Worm (Caenorhabditis elegans) whole organism, mixed stage, embryonic: ENCODE data around the gene F25E5.2.
"Not testable (repeated sequence)": the region's sequence is repeated elsewhere in the genome, so short reads cannot be mapped to it uniquely, and the experiment has no call there.

Experiments
- M03D4.4 ChIP-seq: sonication (generic microtip); optimal IDR thresholded peaks from 2 replicates; lab custom pipeline; 2017; ENCODE audit warnings: mild to moderate bottlenecking, missing genetic modification characterization, missing compliant biosample characterization
- blmp-1 ChIP-seq: fragments of 150-350 bp; optimal IDR thresholded peaks from 2 replicates; lab custom pipeline; 2014; ENCODE audit warnings: missing biosample characterization, missing genetic modification characterization
- ceh-43 ChIP-seq: fragments of 200-800 bp; sonication (Bioruptor generic); optimal IDR thresholded peaks from 2 replicates; lab custom pipeline; 2018; ENCODE audit warnings: mild to moderate bottlenecking, missing genetic modification characterization, moderate library complexity, missing compliant biosample characterization
- ceh-83 ChIP-seq: fragments of 200-800 bp; sonication (Bioruptor generic); optimal IDR thresholded peaks from 2 replicates; lab custom pipeline; 2018; ENCODE audit warnings: mild to moderate bottlenecking, missing genetic modification characterization, missing compliant biosample characterization
- ces-1 ChIP-seq: fragments of 150-350 bp; optimal IDR thresholded peaks from 2 replicates; lab custom pipeline; 2014; ENCODE audit warnings: missing biosample characterization, missing genetic modification reagents, missing genetic modification characterization
- cnd-1 ChIP-seq: fragments of 200-800 bp; sonication (Bioruptor generic); optimal IDR thresholded peaks from 2 replicates; lab custom pipeline; 2018; ENCODE audit warnings: mild to moderate bottlenecking, missing genetic modification characterization, missing compliant biosample characterization
- elt-1 ChIP-seq: sonication (generic microtip); optimal IDR thresholded peaks from 2 replicates; lab custom pipeline; 2017; ENCODE audit warnings: missing genetic modification characterization, mild to moderate bottlenecking, missing compliant biosample characterization, antibody characterized with exemption, moderate library complexity, borderline replicate concordance; ENCODE audit not compliant: insufficient read depth
- elt-3 ChIP-seq: fragments of 150-350 bp; optimal IDR thresholded peaks from 2 replicates; lab custom pipeline; 2014; ENCODE audit warnings: missing biosample characterization, missing genetic modification characterization
- flh-1 ChIP-seq: fragments of 200-800 bp; sonication (Bioruptor generic); optimal IDR thresholded peaks from 2 replicates; lab custom pipeline; 2018; ENCODE audit warnings: mild to moderate bottlenecking, missing genetic modification characterization, moderate library complexity, missing compliant biosample characterization
- ham-2 ChIP-seq: fragments of 200-800 bp; sonication (Bioruptor generic); optimal IDR thresholded peaks from 2 replicates; lab custom pipeline; 2018; ENCODE audit warnings: mild to moderate bottlenecking, missing genetic modification characterization, missing compliant biosample characterization
- lin-13 ChIP-seq: fragments of 150-350 bp; optimal IDR thresholded peaks from 2 replicates; lab custom pipeline; 2014; ENCODE audit warnings: missing biosample characterization, missing genetic modification characterization
- lin-32 ChIP-seq: fragments of 200-800 bp; sonication (Bioruptor generic); optimal IDR thresholded peaks from 2 replicates; lab custom pipeline; 2018; ENCODE audit warnings: mild to moderate bottlenecking, missing genetic modification characterization, missing compliant biosample characterization
- lsy-2 ChIP-seq: fragments of 150-350 bp; optimal IDR thresholded peaks from 2 replicates; lab custom pipeline; 2014; ENCODE audit warnings: missing biosample characterization, missing genetic modification characterization
- mab-5 ChIP-seq: fragments of 150-350 bp; optimal IDR thresholded peaks from 2 replicates; lab custom pipeline; 2014; ENCODE audit warnings: missing biosample characterization, missing genetic modification characterization
- mep-1 ChIP-seq: fragments of 150-350 bp; optimal IDR thresholded peaks from 2 replicates; lab custom pipeline; 2017; ENCODE audit warnings: missing biosample characterization, missing genetic modification reagents, missing genetic modification characterization, inconsistent platforms
- mls-2 ChIP-seq: sonication (generic microtip); optimal IDR thresholded peaks from 2 replicates; lab custom pipeline; 2016; ENCODE audit warnings: mild to moderate bottlenecking, missing genetic modification characterization, moderate library complexity, missing compliant biosample characterization
- nhr-12 ChIP-seq: fragments of 150-350 bp; optimal IDR thresholded peaks from 2 replicates; lab custom pipeline; 2014; ENCODE audit warnings: missing biosample characterization, missing genetic modification characterization
- nhr-2 ChIP-seq: fragments of 150-350 bp; optimal IDR thresholded peaks from 2 replicates; lab custom pipeline; 2014; ENCODE audit warnings: missing biosample characterization, missing genetic modification characterization
- nhr-237 ChIP-seq: fragments of 150-350 bp; optimal IDR thresholded peaks from 2 replicates; lab custom pipeline; 2014; ENCODE audit warnings: missing biosample characterization, missing genetic modification characterization
- nhr-28 ChIP-seq: fragments of 150-350 bp; optimal IDR thresholded peaks from 2 replicates; lab custom pipeline; 2014; ENCODE audit warnings: missing biosample characterization, missing genetic modification characterization
- nhr-76 ChIP-seq: sonication (generic microtip); optimal IDR thresholded peaks from 2 replicates; lab custom pipeline; 2017; ENCODE audit warnings: missing biosample characterization, missing genetic modification characterization
- pha-4 ChIP-seq: fragments of 150-350 bp; optimal IDR thresholded peaks from 2 replicates; lab custom pipeline; 2018; ENCODE audit warnings: missing biosample characterization, missing genetic modification reagents, missing genetic modification characterization
- sem-2 ChIP-seq: fragments of 200-800 bp; sonication (Bioruptor generic); optimal IDR thresholded peaks from 2 replicates; lab custom pipeline; 2018; ENCODE audit warnings: mild to moderate bottlenecking, missing genetic modification characterization, missing compliant biosample characterization
- snpc-4 ChIP-seq: fragments of 150-350 bp; optimal IDR thresholded peaks from 2 replicates; lab custom pipeline; 2014; ENCODE audit warnings: missing biosample characterization, missing genetic modification characterization
- sptf-1 ChIP-seq: sonication (generic microtip); optimal IDR thresholded peaks from 2 replicates; lab custom pipeline; 2017; ENCODE audit warnings: mild to moderate bottlenecking, missing genetic modification characterization, moderate library complexity, missing compliant biosample characterization
- tbx-8 ChIP-seq: fragments of 200-800 bp; sonication (Bioruptor generic); optimal IDR thresholded peaks from 2 replicates; lab custom pipeline; 2018; ENCODE audit warnings: mild to moderate bottlenecking, missing genetic modification characterization, moderate library complexity, missing compliant biosample characterization
- unc-120 ChIP-seq: sonication (generic microtip); optimal IDR thresholded peaks from 2 replicates; lab custom pipeline; 2017; ENCODE audit warnings: missing genetic modification characterization, missing compliant biosample characterization; ENCODE audit not compliant: poor library complexity, severe bottlenecking
- unc-62 ChIP-seq: fragments of 150-350 bp; optimal IDR thresholded peaks from 2 replicates; lab custom pipeline; 2014; ENCODE audit warnings: missing biosample characterization, missing genetic modification reagents, missing genetic modification characterization
- zip-8 ChIP-seq: fragments of 150-350 bp; optimal IDR thresholded peaks from 2 replicates; lab custom pipeline; 2014; ENCODE audit warnings: missing biosample characterization, missing genetic modification characterization
- ztf-11 ChIP-seq: fragments of 150-350 bp; optimal IDR thresholded peaks from 2 replicates; lab custom pipeline; 2014; ENCODE audit warnings: missing biosample characterization, missing genetic modification characterization

The F25E5.2 gene

DNA sequence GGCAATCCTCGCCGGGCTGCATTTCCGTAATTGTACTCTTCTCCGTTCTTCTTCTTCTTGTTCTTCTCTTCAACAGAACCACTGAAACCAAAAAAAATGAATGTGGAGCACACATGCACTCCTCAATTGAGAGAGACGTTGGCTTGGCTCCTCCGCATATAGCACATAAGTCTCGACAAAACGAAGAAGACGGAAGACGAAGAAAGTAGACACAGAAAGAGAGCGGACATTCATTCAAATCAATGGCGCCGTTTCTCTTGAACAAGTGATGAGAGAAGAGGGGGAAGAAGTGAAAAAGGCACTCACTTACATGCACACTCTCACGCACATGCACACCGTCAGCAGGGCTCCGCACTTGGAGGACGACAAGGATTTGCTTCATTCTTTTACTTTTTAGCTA is 17.6 kb upstream of the F25E5.2 start, which contains the start of gene F25E5.9:
F25E5.9 (minus strand) TSS at position 382 of the 400 bp plus-strand sequence.
- no peak for TF ChIP-seq M03D4.4 (tag; lab: Kevin White, UChicago)
- TF ChIP-seq cnd-1 (tag; lab: Kevin White, UChicago), result no peak
- no peak for TF ChIP-seq ceh-43
- TF ChIP-seq elt-1, result no peak
- no peak for TF ChIP-seq nhr-76 (tag; lab: Kevin White, UChicago)
- no peak for TF ChIP-seq lin-32
- no peak for TF ChIP-seq mab-5 (tag; lab: Kevin White, UChicago)
- no peak for TF ChIP-seq mls-2 (tag; lab: Kevin White, UChicago)
- no peak for TF ChIP-seq ces-1 (GFP tag; lab: Kevin White, UChicago)
- no peak for TF ChIP-seq ztf-11 (tag; lab: Kevin White, UChicago)
- no peak for TF ChIP-seq sptf-1 (tag; lab: Kevin White, UChicago)
- no peak for TF ChIP-seq flh-1 (GFP tag; lab: Kevin White, UChicago)
- no peak for TF ChIP-seq snpc-4 (tag; lab: Kevin White, UChicago)

ce11 chrV:7437985-7438384 is 17.1 kb upstream of the F25E5.2 start, which contains the start of gene F25E5.16:
Gene F25E5.16 (plus strand): TSS chrV:7438285.
- TF ChIP-seq pha-4 (tag; lab: Kevin White, UChicago) (no peak), unc-120 (tag; lab: Kevin White, UChicago) (no peak), sem-2 (no peak), ztf-11 (tag; lab: Kevin White, UChicago) (no peak), lin-32 (no peak), unc-62 (GFP tag; lab: Kevin White, UChicago) (no peak), mep-1 (tag; lab: Kevin White, UChicago) (no peak), nhr-28 (tag; lab: Kevin White, UChicago) (no peak)

- no peak for TF ChIP-seq nhr-237
- TF ChIP-seq unc-120 (tag; lab: Kevin White, UChicago), result no peak
- no peak for TF ChIP-seq lsy-2 (tag; lab: Kevin White, UChicago)
- TF ChIP-seq unc-62 (GFP tag; lab: Kevin White, UChicago), result no peak
- no peak for TF ChIP-seq ztf-11 (tag; lab: Kevin White, UChicago)
- TF ChIP-seq mls-2 (tag; lab: Kevin White, UChicago), result no peak
- TF ChIP-seq pha-4 (tag; lab: Kevin White, UChicago), result no peak
- TF ChIP-seq nhr-2, result no peak
- TF ChIP-seq elt-3 (tag; lab: Kevin White, UChicago), result no peak
- TF ChIP-seq blmp-1 (tag; lab: Kevin White, UChicago), result no peak
- no peak for TF ChIP-seq ceh-83 (GFP tag; lab: Kevin White, UChicago)
- no peak for TF ChIP-seq mep-1 (tag; lab: Kevin White, UChicago)
- no peak for TF ChIP-seq lin-13 (tag; lab: Kevin White, UChicago)
Observed at ce11 chrV:7439807-7440206, 15.3 kb upstream of the F25E5.2 start, which contains the start of gene try-13. Gene try-13 (plus strand): TSS chrV:7440107.

DNA sequence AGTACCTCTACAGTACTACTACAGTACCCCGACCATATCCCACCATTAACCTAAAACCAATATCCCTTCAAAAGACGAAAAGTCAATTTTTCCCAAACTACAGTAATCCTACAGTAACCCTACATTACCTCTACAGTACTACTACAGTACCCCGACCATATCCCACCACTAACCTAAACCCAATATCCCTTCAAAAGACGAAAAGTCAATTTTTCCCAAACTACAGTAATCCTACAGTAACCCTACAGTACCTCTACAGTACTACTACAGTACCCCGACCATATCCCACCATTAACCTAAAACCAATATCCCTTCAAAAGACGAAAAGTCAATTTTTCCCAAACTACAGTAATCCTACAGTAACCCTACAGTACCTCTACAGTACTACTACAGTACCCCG is 10.8 kb upstream of the F25E5.2 start, which contains the start of gene nhr-141:
nhr-141 (plus strand) TSS at position 331 of the 400 bp plus-strand sequence.
- TF ChIP-seq mep-1, ztf-11, blmp-1 (tag; lab: Kevin White, UChicago): not testable (repeated sequence)
- TF ChIP-seq, all 35 proteins: peak for 0; not testable (repeated sequence) for 35

DNA sequence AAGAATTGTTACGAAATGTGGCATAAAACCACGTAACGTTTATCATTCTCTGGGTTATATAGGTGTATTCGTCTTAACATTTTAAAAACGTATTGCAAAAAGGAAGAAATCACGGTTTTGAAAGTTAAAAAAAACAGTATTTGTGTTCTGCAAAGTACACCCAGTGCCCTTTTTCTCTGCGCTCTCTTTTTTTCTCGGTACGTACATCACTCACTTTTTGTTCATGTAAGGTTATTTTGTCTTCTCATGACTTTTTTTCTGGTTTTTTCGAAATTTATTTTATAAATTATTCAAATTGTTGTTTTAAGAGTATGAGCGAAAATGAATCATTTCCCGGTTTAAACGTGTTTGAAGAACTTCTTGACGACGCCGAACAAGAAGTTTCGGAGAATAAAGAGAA is 8.1 kb upstream of the F25E5.2 start, which contains the start of gene F25E5.5:
F25E5.5 (plus strand) TSS at position 301 of the 400 bp plus-strand sequence.
- no peak for TF ChIP-seq elt-3 (tag; lab: Kevin White, UChicago)
- TF ChIP-seq unc-62 (GFP tag; lab: Kevin White, UChicago), result no peak
- no peak for TF ChIP-seq ceh-43
- no peak for TF ChIP-seq sptf-1 (tag; lab: Kevin White, UChicago)
- TF ChIP-seq zip-8 (tag; lab: Kevin White, UChicago), result no peak
- TF ChIP-seq ham-2 (GFP tag; lab: Kevin White, UChicago), result no peak
- TF ChIP-seq nhr-12, result no peak
- TF ChIP-seq snpc-4 (tag; lab: Kevin White, UChicago), result no peak
- no peak for TF ChIP-seq lsy-2 (tag; lab: Kevin White, UChicago)
- no peak for TF ChIP-seq nhr-28 (tag; lab: Kevin White, UChicago)
- TF ChIP-seq tbx-8 (GFP tag; lab: Kevin White, UChicago), result no peak
- no peak for TF ChIP-seq M03D4.4 (tag; lab: Kevin White, UChicago)
- TF ChIP-seq flh-1 (GFP tag; lab: Kevin White, UChicago), result no peak
- no peak for TF ChIP-seq ces-1 (GFP tag; lab: Kevin White, UChicago)
- TF ChIP-seq lin-32, result no peak
